Fruit fly (Drosophila melanogaster): ENCODE results near the gene Taf8.

The Taf8 gene

DNA sequence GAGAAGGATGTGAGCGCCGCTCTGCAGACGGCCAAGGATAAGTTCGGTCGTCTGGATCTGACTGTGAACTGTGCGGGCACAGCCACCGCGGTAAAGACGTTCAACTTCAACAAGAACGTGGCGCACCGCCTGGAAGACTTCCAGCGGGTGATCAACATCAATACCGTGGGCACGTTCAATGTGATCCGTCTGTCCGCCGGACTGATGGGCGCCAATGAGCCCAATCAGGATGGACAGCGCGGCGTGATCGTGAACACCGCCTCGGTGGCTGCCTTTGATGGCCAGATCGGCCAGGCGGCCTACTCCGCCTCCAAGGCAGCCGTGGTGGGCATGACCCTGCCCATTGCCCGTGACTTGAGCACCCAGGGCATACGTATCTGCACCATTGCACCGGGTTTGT lies 9.6 kb upstream of the Taf8 start:
- TF ChIP-seq Blimp-1 (GFP tag; optimal IDR thresholded peaks at IDR 0.05) (no peak), CG11902 (GFP tag; optimal IDR thresholded peaks at IDR 0.05) (no peak), CG16779 (tag; optimal IDR thresholded peaks at IDR 0.05) (no peak), Ets21C (GFP tag; optimal IDR thresholded peaks at IDR 0.05) (no peak), salr (GFP tag; optimal IDR thresholded peaks at IDR 0.05) (no peak), Sox102F (GFP tag; optimal IDR thresholded peaks at IDR 0.05) (no peak), eg (GFP tag; IDR thresholded peaks at IDR 0.05) (no peak), CG6854 (GFP tag; optimal IDR thresholded peaks at IDR 0.05) (no peak), CG32006 (GFP tag; optimal IDR thresholded peaks at IDR 0.05) (no peak), Smox (GFP tag; optimal IDR thresholded peaks at IDR 0.05) (no peak), CG8119 (GFP tag; IDR thresholded peaks at IDR 0.05) (no peak), CG8632 (GFP tag; optimal IDR thresholded peaks at IDR 0.05) (no peak), lz (GFP tag; optimal IDR thresholded peaks at IDR 0.05) (no peak), Hr39 (GFP tag; optimal IDR thresholded peaks at IDR 0.05) (no peak), CG11762 (GFP tag; optimal IDR thresholded peaks at IDR 0.05; ENCODE audit: insufficient read depth) (no peak), cyc (GFP tag; optimal IDR thresholded peaks at IDR 0.05) (no peak), Eip75B (GFP tag; optimal IDR thresholded peaks at IDR 0.05) (no peak), CG6792 (GFP tag; optimal IDR thresholded peaks at IDR 0.05) (no peak), CG3919 (GFP tag; optimal IDR thresholded peaks at IDR 0.05) (no peak), Ets96B (tag; optimal IDR thresholded peaks at IDR 0.05) (no peak)

DNA sequence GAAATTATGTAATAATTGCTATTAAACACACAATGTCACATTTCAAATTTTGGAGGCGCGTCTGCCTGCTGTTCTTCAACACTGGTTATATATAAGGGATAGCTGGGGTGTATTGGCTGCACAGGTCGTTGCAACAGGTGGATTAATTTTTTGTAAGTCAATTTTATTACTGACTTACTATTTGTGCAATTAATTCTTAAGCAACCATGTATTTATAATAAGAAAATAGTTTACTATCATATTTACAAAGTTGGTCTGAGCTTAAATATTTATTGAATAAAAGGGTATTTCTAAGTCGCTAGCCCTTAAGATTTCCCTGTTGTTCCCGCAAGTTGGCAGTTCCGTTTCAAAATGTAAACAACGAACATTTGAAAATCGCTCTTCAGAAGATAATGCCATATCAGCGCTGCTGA lies 9.0 kb upstream of the Taf8 start, which contains the start of gene RhoGAP16F:
TSS of gene RhoGAP16F (plus strand) at position 336 of the 413 bp plus-strand sequence.
- TF ChIP-seq CG11762 (GFP tag; optimal IDR thresholded peaks at IDR 0.05; ENCODE audit: insufficient read depth) (peak; percentile 61), CG3032 (tag; optimal IDR thresholded peaks at IDR 0.05) (peak; percentile 70), CG32006 (GFP tag; optimal IDR thresholded peaks at IDR 0.05) (peak; percentile 82), eg (GFP tag; IDR thresholded peaks at IDR 0.05) (peak; percentile 65), CG3919 (GFP tag; optimal IDR thresholded peaks at IDR 0.05) (peak; percentile 80), Sox14 (GFP tag; optimal IDR thresholded peaks at IDR 0.05) (peak; percentile 80), CG6854 (GFP tag; optimal IDR thresholded peaks at IDR 0.05) (peak; percentile 27), acj6 (GFP tag; optimal IDR thresholded peaks at IDR 0.05) (peak; percentile 77), spab (GFP tag; optimal IDR thresholded peaks at IDR 0.05) (peak; percentile 41), CG4318 (GFP tag; optimal IDR thresholded peaks at IDR 0.05) (peak; percentile 52), fd85E (GFP tag; optimal IDR thresholded peaks at IDR 0.05) (peak; percentile 38), CG11294 (GFP tag; IDR thresholded peaks at IDR 0.05) (peak; percentile 56; the same call in 1 of the 2 replicates), CG11902 (GFP tag; optimal IDR thresholded peaks at IDR 0.05) (peak; percentile 71), CG8119 (GFP tag; IDR thresholded peaks at IDR 0.05) (peak; percentile 77), fd59A (GFP tag; optimal IDR thresholded peaks at IDR 0.05) (peak; percentile 41), Lpt (GFP tag; optimal IDR thresholded peaks at IDR 0.05) (peak; percentile 63), cyc (GFP tag; optimal IDR thresholded peaks at IDR 0.05) (peak; percentile 85), lz (GFP tag; optimal IDR thresholded peaks at IDR 0.05) (peak; percentile 88), Hr38 (GFP tag; optimal IDR thresholded peaks at IDR 0.05) (no peak), CG34406 (GFP tag; optimal IDR thresholded peaks at IDR 0.05) (peak; percentile 81), CG1621 (tag; optimal IDR thresholded peaks at IDR 0.05) (peak; percentile 53), dsx (GFP tag; optimal IDR thresholded peaks at IDR 0.05; ENCODE audit: poor library complexity, severe bottlenecking) (peak; percentile 65), vri (GFP tag; optimal IDR thresholded peaks at IDR 0.05) (peak; percentile 89), Met (GFP tag; optimal IDR thresholded peaks at IDR 0.05) (peak; percentile 87), Gug (GFP tag; IDR thresholded peaks at IDR 0.05) (peak; percentile 71), topi (GFP tag; optimal IDR thresholded peaks at IDR 0.05) (peak; percentile 87), CG8632 (GFP tag; optimal IDR thresholded peaks at IDR 0.05) (peak; percentile 74), Ets21C (GFP tag; optimal IDR thresholded peaks at IDR 0.05) (peak; percentile 76), Ets96B (tag; optimal IDR thresholded peaks at IDR 0.05) (peak; percentile 72), CG8319 (GFP tag; optimal IDR thresholded peaks at IDR 0.05) (peak; percentile 68), CG7368 (GFP tag; optimal IDR thresholded peaks at IDR 0.05) (peak; percentile 62), CG9139 (GFP tag; optimal IDR thresholded peaks at IDR 0.05) (peak; percentile 47), net (GFP tag; optimal IDR thresholded peaks at IDR 0.05) (peak; percentile 65), CG10669 (GFP tag; optimal IDR thresholded peaks at IDR 0.05) (peak; percentile 74), OdsH (GFP tag; optimal IDR thresholded peaks at IDR 0.05) (peak; percentile 85), CG15336 (GFP tag; IDR thresholded peaks at IDR 0.05) (peak; percentile 76), CG6792 (GFP tag; optimal IDR thresholded peaks at IDR 0.05) (peak; percentile 72), Eip75B (GFP tag; optimal IDR thresholded peaks at IDR 0.05) (peak; percentile 75), Smox (GFP tag; optimal IDR thresholded peaks at IDR 0.05) (peak; percentile 87), Eip93F (GFP tag; optimal IDR thresholded peaks at IDR 0.05) (peak; percentile 40), dac (GFP tag; optimal IDR thresholded peaks at IDR 0.05) (peak; percentile 70), CG6276 (GFP tag; optimal IDR thresholded peaks at IDR 0.05) (peak; percentile 45), Blimp-1 (GFP tag; optimal IDR thresholded peaks at IDR 0.05) (peak; percentile 52)
